Worm (Caenorhabditis elegans) whole organism, L3 larva: Measurements from ENCODE around the gene fbxa-220.

Experiments used
- aly-2 ChIP-seq: fragments of 150-350 bp; optimal IDR thresholded peaks from 2 replicates; lab custom pipeline; 2014; ENCODE audit warnings: missing biosample characterization, missing genetic modification characterization
- fkh-10 ChIP-seq: sonication (generic microtip); optimal IDR thresholded peaks from 2 replicates; lab custom pipeline; 2017; ENCODE audit warnings: missing biosample characterization, missing genetic modification reagents, missing genetic modification characterization
- fkh-2 ChIP-seq: fragments of 150-350 bp; optimal IDR thresholded peaks from 2 replicates; lab custom pipeline; 2014; ENCODE audit warnings: missing biosample characterization, missing genetic modification reagents, missing genetic modification characterization
- jun-1 ChIP-seq: fragments of 150-350 bp; optimal IDR thresholded peaks from 2 replicates; lab custom pipeline; 2014; ENCODE audit warnings: missing biosample characterization, missing genetic modification reagents, missing genetic modification characterization
- lin-39 ChIP-seq: fragments of 150-350 bp; optimal IDR thresholded peaks from 2 replicates; lab custom pipeline; 2018; ENCODE audit warnings: missing biosample characterization, missing genetic modification reagents, missing genetic modification characterization
- nhr-237 ChIP-seq: fragments of 150-350 bp; optimal IDR thresholded peaks from 2 replicates; lab custom pipeline; 2014; ENCODE audit warnings: missing biosample characterization, missing genetic modification characterization
- pha-4 ChIP-seq: fragments of 150-350 bp; optimal IDR thresholded peaks from 2 replicates; lab custom pipeline; 2014; ENCODE audit warnings: missing biosample characterization, missing genetic modification reagents, missing genetic modification characterization
- pqm-1 ChIP-seq: fragments of 150-350 bp; optimal IDR thresholded peaks from 2 replicates; lab custom pipeline; 2017; ENCODE audit warnings: missing biosample characterization, missing genetic modification characterization, inconsistent platforms
- skn-1 ChIP-seq: fragments of 150-350 bp; optimal IDR thresholded peaks from 2 replicates; lab custom pipeline; 2014; ENCODE audit warnings: missing biosample characterization, missing genetic modification characterization
- snpc-4 ChIP-seq: fragments of 150-350 bp; optimal IDR thresholded peaks from 2 replicates; lab custom pipeline; 2014; ENCODE audit warnings: missing biosample characterization, missing genetic modification characterization
- unc-39 ChIP-seq: sonication (generic microtip); optimal IDR thresholded peaks from 4 replicates; lab custom pipeline; 2017; ENCODE audit warnings: missing biosample characterization, missing genetic modification characterization
- unc-62 ChIP-seq: fragments of 150-350 bp; sonication (generic microtip); optimal IDR thresholded peaks from 4 replicates; lab custom pipeline; 2014; ENCODE audit warnings: missing biosample characterization, missing genetic modification reagents, missing genetic modification characterization
- zag-1 ChIP-seq: fragments of 150-350 bp; optimal IDR thresholded peaks from 2 replicates; lab custom pipeline; 2014; ENCODE audit warnings: missing biosample characterization, missing genetic modification characterization

DNA sequence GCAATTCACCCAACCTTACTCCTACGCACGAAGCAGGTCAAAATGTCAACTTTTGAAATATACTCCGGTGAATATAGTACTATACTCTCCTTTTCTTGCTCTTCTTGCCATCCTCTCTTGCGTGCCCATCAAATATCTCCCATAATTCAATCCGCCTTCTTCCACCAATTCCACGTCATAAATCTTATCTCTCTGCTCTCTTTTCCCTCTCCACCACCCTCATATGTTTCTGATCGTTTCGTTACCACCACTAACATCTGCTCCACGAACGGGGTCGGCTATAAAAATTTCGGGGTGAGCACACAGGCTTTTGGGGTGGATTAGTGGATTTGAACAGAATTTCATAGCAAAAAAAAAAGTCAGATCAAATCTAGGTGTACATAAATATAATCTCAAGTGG is 30.0 kb downstream of the fbxa-220 start:
- no peak for TF ChIP-seq snpc-4 (tag; lab: Kevin White, UChicago)
- no peak for TF ChIP-seq jun-1
- TF ChIP-seq pha-4 (tag; lab: Kevin White, UChicago), result no peak
- no peak for TF ChIP-seq unc-39 (tag; lab: Kevin White, UChicago)
- no peak for TF ChIP-seq aly-2
- TF ChIP-seq zag-1 (tag; lab: Kevin White, UChicago), result no peak
- no peak for TF ChIP-seq skn-1
- TF ChIP-seq fkh-2 (tag; lab: Kevin White, UChicago), result no peak
- no peak for TF ChIP-seq lin-39 (tag; lab: Kevin White, UChicago)
- no peak for TF ChIP-seq unc-62 (GFP tag; lab: Kevin White, UChicago)
- no peak for TF ChIP-seq fkh-10
- TF ChIP-seq nhr-237 (tag; lab: Kevin White, UChicago), result no peak
- TF ChIP-seq pqm-1, result no peak
